Worm (Caenorhabditis elegans) whole organism, L4/young adult: ENCODE results near the gene osm-11.

Source experiments
- W03F9.2 ChIP-seq: fragments of 150-350 bp; optimal IDR thresholded peaks from 2 replicates; lab custom pipeline; 2014; ENCODE audit warnings: missing biosample characterization, missing genetic modification characterization
- dao-5 ChIP-seq: sonication (generic microtip); optimal IDR thresholded peaks from 2 replicates; lab custom pipeline; 2016; ENCODE audit warnings: missing genotype, missing genetic modification characterization, moderate library complexity, missing compliant biosample characterization
- him-1 ChIP-seq: sonication (generic microtip); optimal IDR thresholded peaks from 2 replicates; lab custom pipeline; 2016; ENCODE audit warnings: missing genotype, missing genetic modification reagents, missing genetic modification characterization, missing compliant biosample characterization

ce11 chrX:17464801-17465200 is 43.4 kb upstream of the osm-11 start, which contains the start of gene slc-17.1:
- TF ChIP-seq him-1 (tag; lab: Kevin White, UChicago) (no peak), W03F9.2 (tag; lab: Kevin White, UChicago) (no peak), dao-5 (tag; lab: Kevin White, UChicago) (no peak)
